Fruit fly (Drosophila melanogaster) whole organism, pupa: ENCODE results near the gene Nmdmc.

ENCODE experiments used
- CG10348 ChIP-seq: fragments of 200-800 bp; sonication (Bioruptor generic); IDR thresholded peaks from 2 replicates; pipeline ENCODE4 v1.3.6; 2022; ENCODE audit warnings: missing biosample characterization, missing genetic modification characterization
- CG13204 ChIP-seq: fragments of 200-800 bp; sonication (Bioruptor generic); optimal IDR thresholded peaks from 2 replicates; lab custom pipeline; 2018; ENCODE audit warnings: missing biosample characterization, mild to moderate bottlenecking, missing genetic modification characterization, moderate library complexity
- CG14655 ChIP-seq: fragments of 200-800 bp; sonication (Bioruptor generic); optimal IDR thresholded peaks from 3 replicates; lab custom pipeline; 2017; ENCODE audit warnings: mild to moderate bottlenecking, missing biosample characterization, missing genetic modification reagents, missing genetic modification characterization
- CG15710 ChIP-seq: fragments of 200-800 bp; sonication (Bioruptor generic); optimal IDR thresholded peaks from 2 replicates; lab custom pipeline; 2018; ENCODE audit warnings: missing biosample characterization, mild to moderate bottlenecking, missing genetic modification characterization, moderate library complexity
- CG32121 ChIP-seq: fragments of 200-800 bp; sonication (Bioruptor generic); IDR thresholded peaks from 2 replicates; pipeline ENCODE4 v1.3.6; 2022; ENCODE audit warnings: missing biosample characterization, missing genetic modification characterization
- CG4496 ChIP-seq: fragments of 200-800 bp; sonication (Bioruptor generic); IDR thresholded peaks from 3 replicates; pipeline ENCODE4 v1.3.6; 2022; ENCODE audit warnings: missing biosample characterization, missing genetic modification characterization
- D1 ChIP-seq: fragments of 200-800 bp; sonication (Bioruptor generic); optimal IDR thresholded peaks from 2 replicates; lab custom pipeline; 2018; ENCODE audit warnings: missing biosample characterization, mild to moderate bottlenecking, missing genetic modification characterization, moderate library complexity
- EcR ChIP-seq: fragments of 200-800 bp; sonication (Bioruptor generic); optimal IDR thresholded peaks from 3 replicates; lab custom pipeline; 2019; ENCODE audit warnings: missing biosample characterization, missing genetic modification characterization, mild to moderate bottlenecking, moderate library complexity, missing genetic modification reagents
- Ets98B ChIP-seq: fragments of 200-800 bp; sonication (Bioruptor generic); IDR thresholded peaks from 2 replicates; pipeline ENCODE4 v1.3.6; 2022; ENCODE audit warnings: missing biosample characterization, missing genetic modification characterization
- Snoo ChIP-seq: fragments of 200-800 bp; sonication (Bioruptor generic); optimal IDR thresholded peaks from 3 replicates; lab custom pipeline; 2017; ENCODE audit warnings: missing biosample characterization, mild to moderate bottlenecking, missing genetic modification characterization, inconsistent platforms

DNA sequence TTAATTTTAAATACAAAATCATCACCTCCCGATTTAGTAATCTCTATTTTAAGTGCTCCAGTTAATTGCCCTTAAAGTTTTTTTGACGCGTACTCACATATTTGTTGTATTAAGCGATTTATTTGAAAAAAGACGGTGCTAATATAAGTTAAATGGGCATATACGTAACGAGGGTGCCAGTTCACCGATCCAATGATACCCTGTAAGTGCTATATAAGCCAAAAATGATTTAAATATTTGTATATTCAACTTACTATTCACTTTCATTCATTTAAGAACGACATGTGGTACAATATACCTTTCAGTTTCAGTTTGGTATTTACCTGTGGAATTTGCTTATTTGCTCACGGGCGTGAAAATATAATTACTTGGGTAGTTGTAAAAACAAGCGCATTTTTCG is 47.8 kb downstream of the Nmdmc start:
- no peak for TF ChIP-seq CG14655 (GFP tag; lab: Kevin White, UChicago)
- no peak for TF ChIP-seq Snoo (tag; lab: Kevin White, UChicago)
- TF ChIP-seq CG10348 (GFP tag; lab: Robert Waterston, UW): no peak
- no peak for TF ChIP-seq CG13204 (GFP tag; lab: Kevin White, UChicago)
- TF ChIP-seq EcR (GFP tag; lab: Kevin White, UChicago): no peak
- no peak for TF ChIP-seq CG32121 (GFP tag; lab: Robert Waterston, UW)
- no peak for TF ChIP-seq Ets98B (GFP tag; lab: Robert Waterston, UW)
- TF ChIP-seq D1 (tag; lab: Kevin White, UChicago): no peak
- no peak for TF ChIP-seq CG4496 (GFP tag; lab: Robert Waterston, UW)
- TF ChIP-seq CG15710 (tag; lab: Kevin White, UChicago): no peak
